Worm (Caenorhabditis elegans) whole organism, midembryonic: Measurements from ENCODE around the gene scl-12.

Experiments used
- T22C8.4 ChIP-seq: fragments of 200-800 bp; sonication (Bioruptor generic); IDR thresholded peaks from 2 replicates; pipeline ENCODE4 v1.3.6; 2022; ENCODE audit warnings: missing genetic modification characterization, missing compliant biosample characterization
- cog-1 ChIP-seq: sonication (generic microtip); optimal IDR thresholded peaks from 2 replicates; lab custom pipeline; 2016; ENCODE audit warnings: missing genetic modification characterization, missing compliant biosample characterization
- flt-1 ChIP-seq: fragments of 200-800 bp; sonication (Bioruptor generic); IDR thresholded peaks from 2 replicates; pipeline ENCODE4 v1.3.6; 2022; ENCODE audit warnings: missing genetic modification characterization, missing compliant biosample characterization
- klf-2 ChIP-seq: fragments of 200-800 bp; sonication (Bioruptor generic); conservative IDR thresholded peaks from 2 replicates; pipeline ENCODE4 v1.3.6; 2022; ENCODE audit warnings: missing genetic modification reagents, missing genetic modification characterization, missing compliant biosample characterization
- med-1 ChIP-seq: sonication (generic microtip); optimal IDR thresholded peaks from 2 replicates; lab custom pipeline; 2017; ENCODE audit warnings: missing genetic modification characterization, mild to moderate bottlenecking, missing compliant biosample characterization, antibody characterized with exemption, missing genetic modification reagents; ENCODE audit not compliant: insufficient read depth
- ref-1 ChIP-seq: fragments of 200-800 bp; sonication (Bioruptor generic); conservative IDR thresholded peaks from 2 replicates; pipeline ENCODE4 v1.3.6; 2022; ENCODE audit warnings: missing genetic modification reagents, missing genetic modification characterization, missing compliant biosample characterization
- tab-1 ChIP-seq: fragments of 200-800 bp; sonication (Bioruptor generic); IDR thresholded peaks from 2 replicates; pipeline ENCODE4 v1.3.6; 2022; ENCODE audit warnings: missing genetic modification characterization, missing compliant biosample characterization
- ztf-23 ChIP-seq: fragments of 200-800 bp; sonication (Bioruptor generic); IDR thresholded peaks from 2 replicates; pipeline ENCODE4 v1.3.6; 2022; ENCODE audit warnings: missing genetic modification reagents, missing genetic modification characterization, missing compliant biosample characterization
- ztf-29 ChIP-seq: fragments of 200-800 bp; sonication (Bioruptor generic); IDR thresholded peaks from 2 replicates; pipeline ENCODE4 v1.3.6; 2022; ENCODE audit warnings: missing genetic modification reagents, missing genetic modification characterization, missing compliant biosample characterization

The scl-12 gene

DNA sequence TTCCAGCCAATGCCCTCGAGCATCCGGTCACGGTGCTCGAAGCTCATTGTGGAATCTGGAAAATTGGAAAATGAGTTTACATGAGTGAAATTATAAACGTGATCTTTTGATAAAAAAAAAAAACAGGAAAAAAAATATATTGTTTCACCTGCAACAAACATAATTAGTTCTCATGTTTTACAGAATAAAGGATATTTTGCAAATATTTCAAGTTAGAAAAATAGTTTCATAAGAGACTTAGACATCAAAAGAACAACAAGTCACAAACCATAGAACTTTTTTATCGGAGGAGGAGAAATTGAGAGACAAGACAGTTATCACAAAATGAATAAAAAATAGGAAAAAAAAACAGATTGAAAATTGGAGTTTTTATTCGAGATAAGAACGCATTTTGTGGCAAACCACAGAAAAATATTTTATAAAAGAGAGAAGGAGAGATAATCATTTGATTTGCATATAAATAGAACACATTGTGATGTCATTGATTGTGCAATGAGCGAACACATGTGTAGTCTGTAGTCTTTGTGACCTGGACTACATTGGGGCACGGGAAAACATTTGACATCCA is 28.1 kb upstream of the scl-12 start, which contains the start of gene R08F11.1:
TSS of gene R08F11.1 (minus strand) at position 51 of the 568 bp plus-strand sequence.
- TF ChIP-seq tab-1 (GFP tag; lab: Robert Waterston, UW) (no peak), T22C8.4 (no peak), ref-1 (GFP tag; lab: Robert Waterston, UW) (no peak), ztf-29 (GFP tag; lab: Robert Waterston, UW) (no peak), klf-2 (GFP tag; lab: Robert Waterston, UW) (no peak), med-1 (no peak), flt-1 (GFP tag; lab: Robert Waterston, UW) (no peak), ztf-23 (GFP tag; lab: Robert Waterston, UW) (no peak), cog-1 (no peak)

DNA sequence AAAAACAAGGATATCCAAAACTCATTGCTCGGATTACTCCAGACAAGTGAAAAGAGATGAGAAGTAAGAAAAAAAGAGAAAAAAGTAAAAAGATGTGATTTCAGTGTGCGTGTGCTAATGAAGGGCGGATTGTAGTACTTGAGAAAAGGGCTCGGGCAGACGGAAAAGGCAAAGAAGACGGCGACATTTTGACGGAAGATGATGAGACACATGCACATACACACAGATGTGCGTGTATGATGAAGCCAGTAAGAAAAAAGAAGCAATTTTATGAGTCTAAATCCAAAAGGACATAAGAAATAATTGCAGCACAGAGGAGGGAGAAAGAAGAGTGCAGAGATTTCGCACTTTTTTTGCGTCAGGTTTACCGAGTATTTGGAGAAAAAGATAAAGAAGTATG is 23.9 kb upstream of the scl-12 start:
- TF ChIP-seq flt-1 (GFP tag; lab: Robert Waterston, UW) (no peak), med-1 (no peak), cog-1 (no peak), ztf-23 (GFP tag; lab: Robert Waterston, UW) (no peak), ref-1 (GFP tag; lab: Robert Waterston, UW) (no peak), klf-2 (GFP tag; lab: Robert Waterston, UW) (no peak), tab-1 (GFP tag; lab: Robert Waterston, UW) (no peak), T22C8.4 (no peak), ztf-29 (GFP tag; lab: Robert Waterston, UW) (no peak)

DNA sequence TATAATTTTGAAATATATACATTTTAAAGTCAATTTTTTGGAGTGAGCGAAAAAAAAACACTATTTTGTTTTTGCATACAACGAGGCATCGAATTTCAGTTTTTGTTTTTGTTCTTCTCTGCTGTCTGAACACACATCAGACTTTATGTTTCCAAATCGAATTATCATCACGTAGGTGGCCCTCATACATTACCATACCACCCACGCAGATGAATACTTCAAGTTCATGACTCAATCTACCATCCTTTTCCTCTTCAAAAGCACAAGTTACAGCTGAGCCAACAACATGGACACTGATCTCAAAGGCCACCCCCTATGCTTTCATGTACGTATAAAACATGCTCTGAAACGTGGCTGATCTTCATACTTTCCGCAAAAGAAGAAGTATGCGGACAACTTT is 22.6 kb upstream of the scl-12 start, which contains the start of gene R08F11.7:
TSS of gene R08F11.7 (plus strand) at position 301 of the 400 bp plus-strand sequence.
- TF ChIP-seq ztf-23 (GFP tag; lab: Robert Waterston, UW) (no peak), ref-1 (GFP tag; lab: Robert Waterston, UW) (no peak)

- TF ChIP-seq klf-2 (GFP tag; lab: Robert Waterston, UW) (no peak), ztf-29 (GFP tag; lab: Robert Waterston, UW) (no peak)
These were observed 22.0 kb upstream of the scl-12 start for ce11 chrV:3790424-3790823.

DNA sequence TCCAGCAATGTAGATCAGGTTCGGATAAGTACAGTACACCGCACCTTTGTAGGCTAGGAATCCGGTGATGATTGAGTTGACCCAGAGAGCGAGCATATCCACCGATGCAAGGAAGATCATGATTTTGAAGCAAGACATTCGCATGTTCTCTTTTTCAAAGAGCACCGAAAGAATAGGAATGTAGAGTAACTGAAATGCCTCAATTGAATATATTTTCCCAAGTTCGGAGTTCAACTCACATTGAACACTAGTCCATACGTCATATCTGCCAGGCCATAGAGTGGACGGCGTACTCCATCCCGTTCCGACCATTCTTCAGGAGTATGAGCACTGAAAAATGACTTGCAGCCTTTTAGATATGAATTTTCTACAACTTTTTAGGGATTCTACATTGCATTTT is 12.7 kb upstream of the scl-12 start:
- TF ChIP-seq flt-1 (GFP tag; lab: Robert Waterston, UW) (no peak), cog-1 (no peak), ref-1 (GFP tag; lab: Robert Waterston, UW) (no peak), klf-2 (GFP tag; lab: Robert Waterston, UW) (no peak), med-1 (no peak), T22C8.4 (no peak), ztf-29 (GFP tag; lab: Robert Waterston, UW) (no peak), tab-1 (GFP tag; lab: Robert Waterston, UW) (no peak), ztf-23 (GFP tag; lab: Robert Waterston, UW) (no peak)

DNA sequence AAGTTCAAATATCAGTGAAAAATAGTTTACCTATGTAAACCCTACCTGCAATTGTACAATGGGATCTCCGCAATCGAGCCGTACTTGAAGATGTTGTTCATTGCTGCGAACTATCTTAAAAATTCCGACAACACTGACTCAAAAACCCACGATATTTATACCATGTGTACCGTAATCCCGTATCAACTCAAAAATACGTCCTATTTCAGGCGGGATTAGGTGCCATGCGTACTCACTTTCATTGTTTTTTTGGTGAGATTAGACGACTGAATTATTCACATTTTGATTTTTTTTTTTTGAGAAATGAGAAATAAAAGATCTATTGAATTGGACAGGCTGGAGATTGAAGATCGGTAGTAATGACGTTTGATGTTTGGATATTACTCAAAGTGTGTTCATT is 12.0 kb upstream of the scl-12 start, which contains the start of gene srt-30:
TSS of gene srt-30 (minus strand) at position 101 of the 400 bp plus-strand sequence.
- no peak for TF ChIP-seq cog-1
- TF ChIP-seq T22C8.4: no peak
- TF ChIP-seq med-1: no peak

- TF ChIP-seq flt-1 (GFP tag; lab: Robert Waterston, UW) (no peak), klf-2 (GFP tag; lab: Robert Waterston, UW) (no peak), T22C8.4 (no peak), tab-1 (GFP tag; lab: Robert Waterston, UW) (no peak), ref-1 (GFP tag; lab: Robert Waterston, UW) (no peak), ztf-23 (GFP tag; lab: Robert Waterston, UW) (no peak), med-1 (no peak), cog-1 (no peak), ztf-29 (GFP tag; lab: Robert Waterston, UW) (no peak)
These were observed 10.5 kb upstream of the scl-12 start for ce11 chrV:3801787-3802417.

ce11 chrV:3803343-3803742 is 9.0 kb upstream of the scl-12 start, which contains the start of gene cyp-33C8:
TSS of gene cyp-33C8 (minus strand) at chrV:3803542.
- TF ChIP-seq T22C8.4 (no peak), ref-1 (GFP tag; lab: Robert Waterston, UW) (no peak), tab-1 (GFP tag; lab: Robert Waterston, UW) (no peak), klf-2 (GFP tag; lab: Robert Waterston, UW) (no peak), cog-1 (no peak), ztf-23 (GFP tag; lab: Robert Waterston, UW) (no peak), med-1 (no peak)

- TF ChIP-seq T22C8.4 (no peak), klf-2 (GFP tag; lab: Robert Waterston, UW) (no peak)
These were observed 6.9 kb upstream of the scl-12 start, which contains the start of gene R08F11.4 for ce11 chrV:3805499-3805898. TSS of gene R08F11.4 (minus strand) at chrV:3805527.

ce11 chrV:3805961-3806360 is 6.4 kb upstream of the scl-12 start, which contains the start of gene srw-7:
TSS of gene srw-7 (plus strand) at chrV:3806261.
- no peak for TF ChIP-seq T22C8.4
- no peak for TF ChIP-seq ztf-23 (GFP tag; lab: Robert Waterston, UW)
- no peak for TF ChIP-seq ref-1 (GFP tag; lab: Robert Waterston, UW)
- no peak for TF ChIP-seq cog-1
- TF ChIP-seq klf-2 (GFP tag; lab: Robert Waterston, UW): no peak
- TF ChIP-seq med-1: no peak

- TF ChIP-seq tab-1 (GFP tag; lab: Robert Waterston, UW): no peak
- TF ChIP-seq klf-2 (GFP tag; lab: Robert Waterston, UW): no peak
- no peak for TF ChIP-seq T22C8.4
- TF ChIP-seq med-1: no peak
- no peak for TF ChIP-seq ref-1 (GFP tag; lab: Robert Waterston, UW)
- no peak for TF ChIP-seq cog-1
- TF ChIP-seq ztf-29 (GFP tag; lab: Robert Waterston, UW): no peak
- TF ChIP-seq flt-1 (GFP tag; lab: Robert Waterston, UW): no peak
- TF ChIP-seq ztf-23 (GFP tag; lab: Robert Waterston, UW): no peak
These were observed 4.5 kb upstream of the scl-12 start for ce11 chrV:3807846-3808245.
